Fruit fly (Drosophila melanogaster): ENCODE measurements around the gene pkm.

pkm gene

DNA sequence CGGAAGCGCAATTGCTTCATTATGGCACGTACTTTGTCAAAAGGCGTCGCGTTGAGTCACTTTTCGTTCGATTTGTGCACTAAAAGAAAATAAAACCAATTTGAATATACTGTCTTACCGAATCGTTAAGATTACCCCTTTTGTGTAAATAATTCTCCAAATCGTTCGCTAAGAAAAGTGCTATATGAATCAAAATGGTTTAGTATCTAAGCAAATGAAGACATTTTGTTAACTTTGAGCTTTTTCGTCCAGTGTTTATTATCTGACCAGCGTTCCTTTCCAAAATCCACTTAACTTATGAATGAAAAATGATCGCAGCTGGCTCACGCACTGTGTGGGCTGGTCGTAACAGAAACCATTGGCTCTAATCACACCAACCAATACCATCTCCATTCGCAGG, 33.9 kb downstream of the pkm start (continued):
- TF ChIP-seq Tbp (GFP tag; optimal IDR thresholded peaks at IDR 0.05): no peak
- TF ChIP-seq CG10654 (GFP tag; optimal IDR thresholded peaks at IDR 0.05): no peak
- TF ChIP-seq Vsx1 (GFP tag; optimal IDR thresholded peaks at IDR 0.05): no peak
- peak; percentile 38 for TF ChIP-seq Fer3 (tag; optimal IDR thresholded peaks at IDR 0.05)
- TF ChIP-seq MESR4 (GFP tag; optimal IDR thresholded peaks at IDR 0.05): no peak
- TF ChIP-seq CG10462 (GFP tag; optimal IDR thresholded peaks at IDR 0.05): no peak
- TF ChIP-seq CG5953 (GFP tag; IDR thresholded peaks at IDR 0.05): no peak
- no peak for TF ChIP-seq CG2202 (tag; optimal IDR thresholded peaks at IDR 0.05)
- TF ChIP-seq eyg (GFP tag; optimal IDR thresholded peaks at IDR 0.05): no peak
- no peak for TF ChIP-seq sug (tag; optimal IDR thresholded peaks at IDR 0.05)
- no peak for TF ChIP-seq CG13123 (GFP tag; optimal IDR thresholded peaks at IDR 0.05)
- TF ChIP-seq CG34422 (GFP tag; IDR thresholded peaks at IDR 0.05): no peak
- TF ChIP-seq CG4707 (GFP tag; optimal IDR thresholded peaks at IDR 0.05): no peak
- no peak for TF ChIP-seq phol (tag; optimal IDR thresholded peaks at IDR 0.05)
- TF ChIP-seq CG2712 (tag; optimal IDR thresholded peaks at IDR 0.05): no peak
- TF ChIP-seq BEAF-32 (GFP tag; optimal IDR thresholded peaks at IDR 0.05): no peak
- no peak for TF ChIP-seq Sox100B (GFP tag; optimal IDR thresholded peaks at IDR 0.05)
- TF ChIP-seq Deaf1 (tag; optimal IDR thresholded peaks at IDR 0.05): no peak
- no peak for TF ChIP-seq dm (GFP tag; optimal IDR thresholded peaks at IDR 0.05)
- TF ChIP-seq Sry-β (GFP tag; optimal IDR thresholded peaks at IDR 0.05): no peak
- no peak for TF ChIP-seq rib (GFP tag; IDR thresholded peaks at IDR 0.05)
- peak; percentile 61 for TF ChIP-seq Rfx (GFP tag; IDR thresholded peaks at IDR 0.05)
- no peak for TF ChIP-seq Hsf (GFP tag; optimal IDR thresholded peaks at IDR 0.05)
- peak; percentile 33 for TF ChIP-seq CG3281 (GFP tag; optimal IDR thresholded peaks at IDR 0.05)
- TF ChIP-seq CG4282 (GFP tag; optimal IDR thresholded peaks at IDR 0.05): no peak
- TF ChIP-seq Neu2 (GFP tag; optimal IDR thresholded peaks at IDR 0.05; ENCODE audit: borderline replicate concordance): no peak
- no peak for TF ChIP-seq ATbp (GFP tag; optimal IDR thresholded peaks at IDR 0.05)
- TF ChIP-seq disco-r (GFP tag; optimal IDR thresholded peaks at IDR 0.05): no peak
- no peak for TF ChIP-seq CG13624 (GFP tag; optimal IDR thresholded peaks at IDR 0.05)
- no peak for TF ChIP-seq Scr (GFP tag; IDR thresholded peaks at IDR 0.05; ENCODE audit: partially characterized antibody)
- no peak for TF ChIP-seq CG17186 (GFP tag; optimal IDR thresholded peaks at IDR 0.05)
- TF ChIP-seq dan (GFP tag; IDR thresholded peaks at IDR 0.05): no peak
- peak; percentile 16 for TF ChIP-seq PHDP (tag; optimal IDR thresholded peaks at IDR 0.05)
- no peak for TF ChIP-seq BtbVII (GFP tag; optimal IDR thresholded peaks at IDR 0.05)
- no peak for TF ChIP-seq zen2 (GFP tag; IDR thresholded peaks at IDR 0.05; ENCODE audit: partially characterized antibody)
- no peak for TF ChIP-seq CG7271 (tag; optimal IDR thresholded peaks at IDR 0.05)
- TF ChIP-seq trem (tag; optimal IDR thresholded peaks at IDR 0.05): no peak
- TF ChIP-seq CG31388 (GFP tag; optimal IDR thresholded peaks at IDR 0.05): no peak
- TF ChIP-seq sisA (GFP tag; IDR thresholded peaks at IDR 0.05): no peak
- no peak for TF ChIP-seq CrebB (tag; optimal IDR thresholded peaks at IDR 0.05)
- TF ChIP-seq fd3F (GFP tag; optimal IDR thresholded peaks at IDR 0.05): no peak
- TF ChIP-seq inv (GFP tag; IDR thresholded peaks at IDR 0.05; ENCODE audit: partially characterized antibody): no peak
- TF ChIP-seq CG12104 (GFP tag; optimal IDR thresholded peaks at IDR 0.05): no peak
- 0 out of 2 replicates have a peak, but pooled peaks have one; percentile 8 for TF ChIP-seq wdn (GFP tag; IDR thresholded peaks at IDR 0.05)
- no peak for TF ChIP-seq Rx (GFP tag; IDR thresholded peaks at IDR 0.05)
- TF ChIP-seq CG17359 (tag; optimal IDR thresholded peaks at IDR 0.05): peak; percentile 24
- TF ChIP-seq dmrt11E (tag; optimal IDR thresholded peaks at IDR 0.05): no peak
- TF ChIP-seq CG30403 (GFP tag; optimal IDR thresholded peaks at IDR 0.05): peak; percentile 4
- TF ChIP-seq wor (GFP tag; IDR thresholded peaks at IDR 0.05): no peak
- no peak for TF ChIP-seq ac (GFP tag; optimal IDR thresholded peaks at IDR 0.05)
- no peak for TF ChIP-seq btn (GFP tag; optimal IDR thresholded peaks at IDR 0.05)
- TF ChIP-seq MTF-1 (GFP tag; optimal IDR thresholded peaks at IDR 0.05; ENCODE audit: borderline replicate concordance): no peak
